Worm (Caenorhabditis elegans): ENCODE measurements around the gene srp-1.

DNA sequence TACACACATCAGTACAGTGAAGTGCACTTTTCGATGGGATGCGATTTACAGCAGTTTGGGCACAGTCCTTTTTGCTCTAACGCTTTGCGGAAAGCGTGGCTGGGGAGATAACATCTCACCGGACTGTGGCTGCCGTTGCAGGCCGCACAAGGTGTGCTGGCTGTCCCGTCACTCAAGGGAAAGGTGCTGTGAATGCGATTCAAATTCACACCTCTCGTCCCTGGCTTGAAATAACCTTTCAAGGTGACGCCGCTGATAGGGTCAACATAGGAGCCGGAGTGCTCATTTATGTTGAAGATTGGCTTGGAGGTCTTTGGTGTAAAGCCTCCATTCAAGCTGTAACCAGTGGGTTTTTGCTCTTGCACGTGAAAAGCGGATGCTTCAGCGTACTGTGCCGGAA is 41.0 kb downstream of the srp-1 start:
- TF ChIP-seq nhr-237 (tag; optimal IDR thresholded peaks at IDR 0.05) (no peak), skn-1 (tag; optimal IDR thresholded peaks at IDR 0.05) (no peak), aly-2 (tag; optimal IDR thresholded peaks at IDR 0.05) (no peak), C34F6.9 (tag; optimal IDR thresholded peaks at IDR 0.05) (no peak), mdl-1 (tag; optimal IDR thresholded peaks at IDR 0.05) (no peak), unc-39 (tag; optimal IDR thresholded peaks at IDR 0.05) (no peak), gmeb-1 (tag; optimal IDR thresholded peaks at IDR 0.05) (no peak), unc-55 (GFP tag; optimal IDR thresholded peaks at IDR 0.05) (no peak), fos-1 (tag; optimal IDR thresholded peaks at IDR 0.05) (no peak), ztf-1 (GFP tag; conservative IDR thresholded peaks at IDR 0.05) (no peak)

All from whole organism, L2 larva.